Worm (Caenorhabditis elegans) whole organism, L3 larva: ENCODE results near the gene hgrs-1.
A peak's percentile ranks its signal among the peaks of the same experiment; 100 is the strongest.

ENCODE experiments used
- R02D3.7 ChIP-seq: fragments of 150-350 bp; optimal IDR thresholded peaks from 2 replicates; lab custom pipeline; 2014; ENCODE audit warnings: missing biosample characterization, missing genetic modification characterization
- ZK546.5 ChIP-seq: sonication (generic microtip); optimal IDR thresholded peaks from 2 replicates; lab custom pipeline; 2017; ENCODE audit warnings: missing biosample characterization, missing genetic modification characterization
- ama-1 ChIP-seq: fragments of 150-350 bp; optimal IDR thresholded peaks from 2 replicates; lab custom pipeline; 2018
- lin-15B ChIP-seq: fragments of 150-350 bp; optimal IDR thresholded peaks from 2 replicates; lab custom pipeline; 2014; ENCODE audit warnings: missing biosample characterization, missing genetic modification characterization
- lin-39 ChIP-seq: fragments of 150-350 bp; optimal IDR thresholded peaks from 2 replicates; lab custom pipeline; 2018; ENCODE audit warnings: missing biosample characterization, missing genetic modification reagents, missing genetic modification characterization
- nfya-1 ChIP-seq: sonication (generic microtip); optimal IDR thresholded peaks from 2 replicates; lab custom pipeline; 2017; ENCODE audit warnings: missing genetic modification characterization, mild to moderate bottlenecking, missing compliant biosample characterization, antibody characterized with exemption, moderate library complexity; ENCODE audit not compliant: insufficient read depth
- nhr-11 ChIP-seq: fragments of 150-350 bp; optimal IDR thresholded peaks from 2 replicates; lab custom pipeline; 2014; ENCODE audit warnings: missing biosample characterization, missing genetic modification characterization
- nhr-28 ChIP-seq: fragments of 150-350 bp; optimal IDR thresholded peaks from 2 replicates; lab custom pipeline; 2014; ENCODE audit warnings: missing biosample characterization, missing genetic modification characterization
- pqm-1 ChIP-seq: fragments of 150-350 bp; optimal IDR thresholded peaks from 2 replicates; lab custom pipeline; 2017; ENCODE audit warnings: missing biosample characterization, missing genetic modification characterization, inconsistent platforms
- tbx-2 ChIP-seq: sonication (generic microtip); optimal IDR thresholded peaks from 2 replicates; lab custom pipeline; 2016; ENCODE audit warnings: mild to moderate bottlenecking, missing genetic modification characterization, missing compliant biosample characterization
- unc-62 ChIP-seq: fragments of 150-350 bp; sonication (generic microtip); optimal IDR thresholded peaks from 4 replicates; lab custom pipeline; 2014; ENCODE audit warnings: missing biosample characterization, missing genetic modification reagents, missing genetic modification characterization
- zag-1 ChIP-seq: fragments of 150-350 bp; optimal IDR thresholded peaks from 2 replicates; lab custom pipeline; 2014; ENCODE audit warnings: missing biosample characterization, missing genetic modification characterization
- ztf-11 ChIP-seq: fragments of 150-350 bp; optimal IDR thresholded peaks from 2 replicates; lab custom pipeline; 2014; ENCODE audit warnings: missing biosample characterization, missing genetic modification characterization
- ztf-4 ChIP-seq: fragments of 150-350 bp; optimal IDR thresholded peaks from 2 replicates; lab custom pipeline; 2014; ENCODE audit warnings: missing biosample characterization, missing genetic modification characterization

DNA sequence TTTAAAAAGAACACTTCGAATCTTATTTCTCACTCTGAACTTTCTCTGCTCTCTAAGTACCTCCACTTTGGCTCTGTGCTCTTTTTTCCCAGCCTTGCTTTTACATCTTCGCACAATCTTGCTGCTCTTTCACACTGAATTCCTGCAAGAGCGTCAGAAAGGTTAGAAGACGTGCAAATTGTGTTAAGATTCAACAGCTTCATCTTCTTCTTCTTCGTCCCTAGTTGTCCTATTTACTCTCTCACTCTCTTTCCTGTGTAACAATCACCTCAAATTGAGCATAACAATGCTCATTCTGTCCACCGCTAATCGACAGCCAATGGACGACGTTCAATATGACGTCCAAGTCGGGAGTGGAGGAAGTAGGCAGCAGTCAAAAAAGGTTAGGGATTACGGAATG, 24.4 kb downstream of the hgrs-1 start:
- TF ChIP-seq tbx-2 (tag; lab: Kevin White, UChicago) (no peak), ZK546.5 (tag; lab: Kevin White, UChicago) (no peak), pqm-1 (no peak), ztf-4 (tag; lab: Kevin White, UChicago) (no peak), nfya-1 (tag; lab: Kevin White, UChicago) (peak; percentile 27), R02D3.7 (tag; lab: Kevin White, UChicago) (no peak), lin-15B (tag; lab: Kevin White, UChicago) (no peak), zag-1 (tag; lab: Kevin White, UChicago) (no peak), unc-62 (GFP tag; lab: Kevin White, UChicago) (no peak), lin-39 (tag; lab: Kevin White, UChicago) (no peak), nhr-28 (no peak), ztf-11 (tag; lab: Kevin White, UChicago) (no peak), nhr-11 (tag; lab: Kevin White, UChicago) (no peak), ama-1 (lab: Kevin White, UChicago) (no peak)
